Worm (Caenorhabditis elegans): ENCODE data around the gene sri-63.

sri-63 gene

DNA sequence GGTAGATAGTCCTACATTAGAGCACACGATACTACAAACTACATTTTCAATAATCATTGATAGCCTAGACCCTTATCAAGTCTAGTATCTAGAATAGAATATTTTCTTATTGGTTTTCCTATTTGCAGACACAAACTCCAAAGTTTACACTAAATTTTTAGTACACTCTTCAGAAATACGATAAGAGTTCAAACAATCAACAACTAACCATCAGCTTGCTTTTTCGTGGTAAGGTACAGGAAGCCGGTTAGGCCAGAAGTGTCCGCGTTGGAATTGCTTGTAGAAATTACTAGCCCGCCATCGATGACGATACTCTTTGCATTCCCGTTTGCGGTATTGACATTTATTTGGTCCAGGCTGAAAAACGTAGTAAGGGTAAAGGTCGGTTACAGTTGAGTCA is 35.1 kb downstream of the sri-63 start, which contains the start of gene Y46D2A.1:
Gene Y46D2A.1 (plus strand): TSS at position 301 of the 400 bp plus-strand sequence.
- no peak for TF ChIP-seq pes-1 (GFP tag; IDR thresholded peaks at IDR 0.05)
- TF ChIP-seq tra-4 (tag; optimal IDR thresholded peaks at IDR 0.05): no peak
- TF ChIP-seq ets-7 (tag; optimal IDR thresholded peaks at IDR 0.05): no peak
- TF ChIP-seq B0310.2 (tag; optimal IDR thresholded peaks at IDR 0.05): no peak
- no peak for TF ChIP-seq aly-1 (tag; optimal IDR thresholded peaks at IDR 0.05)
- no peak for TF ChIP-seq hmbx-1 (tag; optimal IDR thresholded peaks at IDR 0.05)
- TF ChIP-seq tbx-11 (GFP tag; IDR thresholded peaks at IDR 0.05): no peak
- TF ChIP-seq flt-1 (GFP tag; IDR thresholded peaks at IDR 0.05): no peak
- no peak for TF ChIP-seq ama-1 (optimal IDR thresholded peaks at IDR 0.05)

DNA sequence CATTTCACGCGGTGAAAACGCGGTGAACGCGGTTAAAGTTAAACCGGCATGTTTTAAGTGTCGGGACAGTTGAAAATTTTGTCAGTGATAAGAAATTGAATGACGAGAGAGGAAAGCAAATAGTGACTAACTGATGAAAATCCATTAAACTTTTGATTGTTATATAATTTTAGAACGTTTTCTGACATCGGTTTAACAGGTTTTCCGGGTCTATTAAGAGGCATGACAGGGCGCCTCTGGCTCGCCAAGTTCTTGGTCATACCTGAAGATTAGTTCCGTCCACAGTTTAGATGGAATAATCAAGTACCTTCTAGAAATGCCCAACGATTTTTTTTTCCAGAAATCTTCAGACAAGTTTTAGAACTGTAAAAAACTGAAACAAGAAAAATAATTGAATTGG is 36.0 kb downstream of the sri-63 start, which contains the start of gene Y46D2A.2:
Gene Y46D2A.2 (minus strand): TSS at position 101 of the 400 bp plus-strand sequence.
- TF ChIP-seq hmg-4 (GFP tag; optimal IDR thresholded peaks at IDR 0.05): no peak
- TF ChIP-seq scrt-1 (GFP tag; IDR thresholded peaks at IDR 0.05): no peak
- TF ChIP-seq F13C5.2 (tag; optimal IDR thresholded peaks at IDR 0.05): no peak
- no peak for TF ChIP-seq ceh-13 (GFP tag; optimal IDR thresholded peaks at IDR 0.05)
- no peak for TF ChIP-seq sea-1 (GFP tag; conservative IDR thresholded peaks at IDR 0.05)
- no peak for TF ChIP-seq pes-1 (GFP tag; IDR thresholded peaks at IDR 0.05)
- TF ChIP-seq B0310.2 (tag; optimal IDR thresholded peaks at IDR 0.05): no peak
- no peak for TF ChIP-seq tbx-37 (GFP tag; conservative IDR thresholded peaks at IDR 0.05)
- no peak for TF ChIP-seq tbx-11 (GFP tag; IDR thresholded peaks at IDR 0.05)
- TF ChIP-seq ama-1 (optimal IDR thresholded peaks at IDR 0.05): no peak
- TF ChIP-seq aly-1 (tag; optimal IDR thresholded peaks at IDR 0.05): no peak
- no peak for TF ChIP-seq hmbx-1 (tag; optimal IDR thresholded peaks at IDR 0.05)
- TF ChIP-seq ceh-36 (tag; optimal IDR thresholded peaks at IDR 0.05): no peak
- no peak for TF ChIP-seq tra-4 (tag; optimal IDR thresholded peaks at IDR 0.05)
- TF ChIP-seq hnd-1 (tag; optimal IDR thresholded peaks at IDR 0.05): no peak
- TF ChIP-seq ets-7 (tag; optimal IDR thresholded peaks at IDR 0.05): no peak
- TF ChIP-seq flt-1 (GFP tag; IDR thresholded peaks at IDR 0.05): no peak

ce11 chrII:3327104-3327503 is 39.9 kb downstream of the sri-63 start, which contains the start of gene Y46D2A.3:
Gene Y46D2A.3, minus strand, starts transcription at chrII:3327204.
- TF ChIP-seq flt-1 (GFP tag; IDR thresholded peaks at IDR 0.05) (no peak), hmg-4 (GFP tag; optimal IDR thresholded peaks at IDR 0.05) (no peak), F13C5.2 (tag; optimal IDR thresholded peaks at IDR 0.05) (no peak), hnd-1 (tag; optimal IDR thresholded peaks at IDR 0.05) (no peak), ceh-13 (GFP tag; optimal IDR thresholded peaks at IDR 0.05) (no peak), scrt-1 (GFP tag; IDR thresholded peaks at IDR 0.05) (no peak), hmbx-1 (tag; optimal IDR thresholded peaks at IDR 0.05) (no peak), ceh-36 (tag; optimal IDR thresholded peaks at IDR 0.05) (no peak), tra-4 (tag; optimal IDR thresholded peaks at IDR 0.05) (no peak), B0310.2 (tag; optimal IDR thresholded peaks at IDR 0.05) (no peak), ets-7 (tag; optimal IDR thresholded peaks at IDR 0.05) (no peak), sea-1 (GFP tag; conservative IDR thresholded peaks at IDR 0.05) (no peak)

ce11 chrII:3332039-3332438 is 44.9 kb downstream of the sri-63 start, which contains the start of gene irld-27:
Gene irld-27, plus strand, starts transcription at chrII:3332339.
- TF ChIP-seq hmbx-1 (tag; optimal IDR thresholded peaks at IDR 0.05): no peak

- TF ChIP-seq scrt-1 (GFP tag; IDR thresholded peaks at IDR 0.05) (no peak), tra-4 (tag; optimal IDR thresholded peaks at IDR 0.05) (no peak), ama-1 (optimal IDR thresholded peaks at IDR 0.05) (no peak), ceh-36 (tag; optimal IDR thresholded peaks at IDR 0.05) (no peak), aly-1 (tag; optimal IDR thresholded peaks at IDR 0.05) (no peak), hmg-4 (GFP tag; optimal IDR thresholded peaks at IDR 0.05) (no peak), hmbx-1 (tag; optimal IDR thresholded peaks at IDR 0.05) (no peak), F13C5.2 (tag; optimal IDR thresholded peaks at IDR 0.05) (no peak), hnd-1 (tag; optimal IDR thresholded peaks at IDR 0.05) (no peak), sea-1 (GFP tag; conservative IDR thresholded peaks at IDR 0.05) (no peak), tbx-37 (GFP tag; conservative IDR thresholded peaks at IDR 0.05) (no peak), B0310.2 (tag; optimal IDR thresholded peaks at IDR 0.05) (no peak), tbx-11 (GFP tag; IDR thresholded peaks at IDR 0.05) (no peak), ceh-13 (GFP tag; optimal IDR thresholded peaks at IDR 0.05) (no peak)
Measured at ce11 chrII:3337039-3337438, 49.9 kb downstream of the sri-63 start, which contains the start of gene F14D2.19. Gene F14D2.19, minus strand, starts transcription at chrII:3337139.

DNA sequence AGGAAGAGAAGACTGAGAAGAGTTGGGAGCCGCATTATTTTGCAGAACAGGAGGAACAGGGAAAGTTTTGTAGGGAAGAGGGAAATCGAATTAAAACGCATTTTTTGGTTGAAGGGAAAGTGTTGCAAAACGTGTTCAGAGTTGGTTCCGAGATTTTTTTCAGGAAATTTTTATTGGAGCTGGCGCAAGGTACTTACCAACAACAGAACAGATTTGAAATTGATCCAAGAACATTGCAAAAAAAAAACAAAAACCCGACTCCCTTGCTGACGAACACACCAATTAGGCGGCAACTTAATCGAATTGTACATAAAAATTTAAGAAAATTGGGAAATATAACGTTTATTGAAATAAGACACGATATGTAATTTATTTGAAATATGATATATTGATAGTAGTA is 51.4 kb downstream of the sri-63 start, which contains the start of gene F14D2.7:
Gene F14D2.7 (minus strand): TSS at position 101 of the 400 bp plus-strand sequence.
- no peak for TF ChIP-seq tra-4 (tag; optimal IDR thresholded peaks at IDR 0.05)
- no peak for TF ChIP-seq hmg-4 (GFP tag; optimal IDR thresholded peaks at IDR 0.05)
- no peak for TF ChIP-seq hmbx-1 (tag; optimal IDR thresholded peaks at IDR 0.05)
- TF ChIP-seq B0310.2 (tag; optimal IDR thresholded peaks at IDR 0.05): no peak
- no peak for TF ChIP-seq ceh-36 (tag; optimal IDR thresholded peaks at IDR 0.05)
- no peak for TF ChIP-seq ceh-13 (GFP tag; optimal IDR thresholded peaks at IDR 0.05)
- TF ChIP-seq hnd-1 (tag; optimal IDR thresholded peaks at IDR 0.05): no peak
- no peak for TF ChIP-seq F13C5.2 (tag; optimal IDR thresholded peaks at IDR 0.05)
- TF ChIP-seq sea-1 (GFP tag; conservative IDR thresholded peaks at IDR 0.05): no peak
- TF ChIP-seq aly-1 (tag; optimal IDR thresholded peaks at IDR 0.05): no peak
- TF ChIP-seq tbx-37 (GFP tag; conservative IDR thresholded peaks at IDR 0.05): no peak
- TF ChIP-seq flt-1 (GFP tag; IDR thresholded peaks at IDR 0.05): no peak
- no peak for TF ChIP-seq scrt-1 (GFP tag; IDR thresholded peaks at IDR 0.05)
- TF ChIP-seq tbx-11 (GFP tag; IDR thresholded peaks at IDR 0.05): no peak
- no peak for TF ChIP-seq ama-1 (optimal IDR thresholded peaks at IDR 0.05)
- TF ChIP-seq pes-1 (GFP tag; IDR thresholded peaks at IDR 0.05): no peak
- TF ChIP-seq ets-7 (tag; optimal IDR thresholded peaks at IDR 0.05): no peak
